Worm (Caenorhabditis elegans): ENCODE results near the gene cal-5.

cal-5 gene

DNA sequence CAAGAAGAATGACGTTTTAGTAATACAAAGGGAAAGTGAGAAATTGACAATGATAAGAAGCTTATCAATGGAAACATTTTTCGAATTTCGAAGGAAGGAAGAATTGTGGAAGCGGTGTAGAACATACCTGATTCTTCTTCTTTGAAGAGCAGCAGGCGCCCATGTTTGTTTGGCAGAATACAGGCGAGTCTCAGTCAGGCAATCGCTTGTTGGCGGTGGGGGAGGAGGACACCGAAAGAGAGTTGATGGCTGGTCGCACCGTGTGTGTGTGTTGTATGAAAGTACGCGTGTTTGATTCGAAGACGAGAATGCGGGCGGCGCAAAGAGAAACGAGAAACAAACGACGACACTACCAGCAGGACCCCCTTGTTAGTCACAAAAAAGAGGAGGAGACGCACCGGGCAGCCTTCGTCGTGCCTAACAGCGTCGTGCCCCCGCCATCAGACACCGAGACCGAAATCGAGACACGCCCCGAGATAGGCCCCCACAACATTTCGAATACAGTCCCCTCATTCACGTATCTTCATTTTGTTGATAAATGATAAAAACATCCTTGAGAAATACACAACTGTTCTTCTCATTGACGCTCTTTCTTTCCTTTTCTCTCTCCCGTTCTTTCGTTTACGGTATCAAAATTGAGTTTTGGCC lies at the start of gene cal-5:
cal-5 (minus strand) TSS at position 266 of the 648 bp plus-strand sequence.
- TF ChIP-seq ztf-23 (GFP tag; IDR thresholded peaks at IDR 0.05) (no peak), T22C8.4 (GFP tag; IDR thresholded peaks at IDR 0.05) (no peak), tab-1 (GFP tag; IDR thresholded peaks at IDR 0.05) (0 out of 2 replicates have a peak, but pooled peaks have one; percentile 30), med-1 (GFP tag; optimal IDR thresholded peaks at IDR 0.05; ENCODE audit: insufficient read depth) (no peak), ztf-29 (GFP tag; IDR thresholded peaks at IDR 0.05) (no peak), klf-2 (GFP tag; conservative IDR thresholded peaks at IDR 0.05) (no peak), ref-1 (GFP tag; conservative IDR thresholded peaks at IDR 0.05) (0 out of 2 replicates have a peak, but pooled peaks have one; percentile 17), cog-1 (tag; optimal IDR thresholded peaks at IDR 0.05) (no peak), flt-1 (GFP tag; IDR thresholded peaks at IDR 0.05) (no peak)

DNA sequence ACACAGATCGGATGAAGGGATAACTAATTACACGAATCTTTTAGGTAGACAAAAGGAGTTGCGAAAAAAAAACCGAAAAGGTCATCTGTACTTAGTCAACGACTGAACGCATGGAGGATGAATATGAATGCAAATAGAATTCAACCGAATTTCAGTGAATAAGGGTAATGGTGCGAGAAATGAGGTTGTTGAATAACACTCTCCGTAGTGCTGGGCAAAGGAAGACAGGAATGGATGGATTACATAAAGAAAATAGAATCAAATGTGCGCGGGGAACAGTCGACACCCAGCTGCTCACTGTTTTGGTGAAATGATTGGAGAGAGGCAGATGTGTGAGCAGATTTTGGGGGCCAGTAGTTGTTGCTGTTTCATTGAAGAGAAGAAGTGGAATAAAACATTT lies 46.5 kb upstream of the cal-5 start:
- TF ChIP-seq ref-1 (GFP tag; conservative IDR thresholded peaks at IDR 0.05) (no peak), cog-1 (tag; optimal IDR thresholded peaks at IDR 0.05) (no peak), ztf-29 (GFP tag; IDR thresholded peaks at IDR 0.05) (no peak), tab-1 (GFP tag; IDR thresholded peaks at IDR 0.05) (no peak), T22C8.4 (GFP tag; IDR thresholded peaks at IDR 0.05) (no peak), med-1 (GFP tag; optimal IDR thresholded peaks at IDR 0.05; ENCODE audit: insufficient read depth) (no peak), ztf-23 (GFP tag; IDR thresholded peaks at IDR 0.05) (no peak), flt-1 (GFP tag; IDR thresholded peaks at IDR 0.05) (no peak), klf-2 (GFP tag; conservative IDR thresholded peaks at IDR 0.05) (no peak)

DNA sequence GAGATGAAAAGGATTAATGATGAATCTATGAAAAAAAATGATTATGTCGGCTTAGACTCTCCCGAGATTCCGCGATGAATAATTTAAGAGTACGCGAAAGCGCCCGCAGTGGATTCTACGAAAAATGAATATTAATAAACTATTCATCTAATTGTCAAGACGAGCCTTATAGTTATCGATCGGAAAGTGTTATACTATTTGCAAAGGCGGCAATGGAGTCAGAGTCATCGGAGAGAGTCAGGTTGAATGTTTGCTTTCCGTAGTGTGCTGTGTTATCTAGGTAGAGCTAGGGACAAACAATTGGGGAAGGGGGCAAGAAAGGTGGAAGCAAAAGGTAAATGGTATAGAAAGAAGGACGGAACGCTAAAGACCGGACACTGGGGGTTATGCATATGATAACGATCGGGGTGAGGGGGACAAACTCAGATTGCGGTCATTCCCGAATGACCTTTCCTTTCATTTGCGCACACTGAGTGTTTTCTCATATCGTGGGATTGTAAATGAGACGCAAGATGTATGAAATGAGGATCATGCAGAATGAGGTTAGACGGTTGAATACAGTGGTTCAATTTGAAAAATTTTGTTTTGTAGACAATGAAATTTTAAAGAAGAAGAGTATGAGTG lies 45.1 kb upstream of the cal-5 start:
- TF ChIP-seq flt-1 (GFP tag; IDR thresholded peaks at IDR 0.05) (0 out of 2 replicates have a peak, but pooled peaks have one; percentile 21), med-1 (GFP tag; optimal IDR thresholded peaks at IDR 0.05; ENCODE audit: insufficient read depth) (no peak)

DNA sequence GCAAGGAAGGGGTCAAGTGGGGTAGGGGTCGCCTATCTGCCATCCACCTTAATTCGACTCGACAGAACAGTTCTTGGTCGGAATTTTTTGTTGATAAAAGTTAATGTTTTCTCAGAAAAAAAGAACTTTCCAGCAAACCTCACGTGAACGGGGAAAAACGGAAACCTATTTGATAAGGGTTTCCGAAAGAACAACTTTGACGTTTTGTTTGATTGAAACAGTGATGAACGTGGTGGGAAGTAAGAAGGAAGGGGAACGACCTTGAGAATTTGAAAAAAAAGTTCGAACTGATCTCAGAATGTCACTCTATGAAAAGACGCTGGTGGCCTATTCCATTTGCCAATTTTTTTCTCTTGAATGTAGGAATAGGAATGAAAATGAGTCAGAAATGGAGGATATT lies 44.6 kb upstream of the cal-5 start:
- no peak for TF ChIP-seq flt-1 (GFP tag; IDR thresholded peaks at IDR 0.05)
- no peak for TF ChIP-seq tab-1 (GFP tag; IDR thresholded peaks at IDR 0.05)
- TF ChIP-seq ztf-23 (GFP tag; IDR thresholded peaks at IDR 0.05) = no peak
- no peak for TF ChIP-seq med-1 (GFP tag; optimal IDR thresholded peaks at IDR 0.05; ENCODE audit: insufficient read depth)
- no peak for TF ChIP-seq ztf-29 (GFP tag; IDR thresholded peaks at IDR 0.05)
- TF ChIP-seq T22C8.4 (GFP tag; IDR thresholded peaks at IDR 0.05) = no peak
- no peak for TF ChIP-seq cog-1 (tag; optimal IDR thresholded peaks at IDR 0.05)

DNA sequence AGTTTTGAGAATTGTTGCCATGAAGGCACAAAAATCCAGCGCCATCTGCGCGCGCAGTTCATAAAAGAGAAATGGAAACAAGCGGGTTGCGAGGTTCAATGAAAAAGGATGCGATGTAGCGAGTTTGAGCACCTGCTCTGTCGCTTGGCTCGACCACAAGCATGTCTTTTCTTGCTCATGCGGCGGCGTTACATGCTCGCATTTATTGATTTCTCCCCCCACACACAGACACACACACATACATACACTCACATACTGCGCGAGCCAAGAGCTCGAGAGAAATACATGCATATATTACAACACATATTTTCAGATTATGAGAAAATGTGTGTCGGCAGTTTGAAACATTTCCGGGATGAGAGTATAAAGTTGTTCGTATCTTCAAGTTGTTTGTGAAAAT lies 44.0 kb upstream of the cal-5 start:
- TF ChIP-seq med-1 (GFP tag; optimal IDR thresholded peaks at IDR 0.05; ENCODE audit: insufficient read depth) (no peak), klf-2 (GFP tag; conservative IDR thresholded peaks at IDR 0.05) (no peak), T22C8.4 (GFP tag; IDR thresholded peaks at IDR 0.05) (peak; percentile 64)

DNA sequence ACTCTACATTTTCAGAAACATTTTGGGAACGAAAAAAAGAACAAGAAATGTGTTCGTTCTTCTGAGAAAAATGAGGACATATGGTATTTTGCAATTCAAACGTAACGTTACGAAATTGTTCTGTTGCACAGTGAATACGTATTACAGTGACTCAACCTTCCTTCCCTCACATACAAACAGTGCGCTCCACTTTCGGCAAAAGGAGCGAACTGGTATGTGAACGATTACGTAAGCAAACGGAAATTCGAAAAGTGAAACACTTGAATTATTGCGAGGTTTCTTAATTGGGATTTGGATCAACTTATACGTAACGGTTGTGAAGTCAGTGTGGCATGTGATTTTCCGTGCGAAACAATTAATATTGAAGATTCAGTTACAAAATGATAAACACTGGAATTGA lies 43.0 kb upstream of the cal-5 start:
- no peak for TF ChIP-seq cog-1 (tag; optimal IDR thresholded peaks at IDR 0.05)
- TF ChIP-seq ref-1 (GFP tag; conservative IDR thresholded peaks at IDR 0.05) = no peak
- TF ChIP-seq ztf-23 (GFP tag; IDR thresholded peaks at IDR 0.05) = no peak
- no peak for TF ChIP-seq T22C8.4 (GFP tag; IDR thresholded peaks at IDR 0.05)
- no peak for TF ChIP-seq ztf-29 (GFP tag; IDR thresholded peaks at IDR 0.05)
- no peak for TF ChIP-seq tab-1 (GFP tag; IDR thresholded peaks at IDR 0.05)
- TF ChIP-seq flt-1 (GFP tag; IDR thresholded peaks at IDR 0.05) = no peak

DNA sequence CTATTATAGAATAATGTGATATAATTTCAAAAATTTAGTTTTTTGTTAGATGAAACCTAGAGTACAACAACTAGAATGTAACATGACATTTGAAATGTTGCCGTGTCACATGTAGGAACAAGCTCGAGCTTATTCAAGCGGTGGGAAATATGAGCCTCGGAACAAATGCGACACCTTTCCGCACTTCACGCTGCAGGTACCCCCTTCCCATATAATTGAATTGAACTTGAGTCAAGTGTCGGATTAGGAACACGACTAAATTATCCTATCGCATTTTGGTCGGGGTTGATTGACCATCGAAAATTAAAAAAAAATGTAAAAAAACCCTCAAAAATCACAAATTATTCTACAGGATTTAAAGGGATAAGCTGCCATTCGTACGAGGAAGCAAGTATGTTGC lies 42.4 kb upstream of the cal-5 start:
- TF ChIP-seq klf-2 (GFP tag; conservative IDR thresholded peaks at IDR 0.05) = no peak
- TF ChIP-seq med-1 (GFP tag; optimal IDR thresholded peaks at IDR 0.05; ENCODE audit: insufficient read depth) = no peak
- no peak for TF ChIP-seq cog-1 (tag; optimal IDR thresholded peaks at IDR 0.05)
- no peak for TF ChIP-seq ztf-23 (GFP tag; IDR thresholded peaks at IDR 0.05)
- TF ChIP-seq ztf-29 (GFP tag; IDR thresholded peaks at IDR 0.05) = no peak
- no peak for TF ChIP-seq flt-1 (GFP tag; IDR thresholded peaks at IDR 0.05)
- TF ChIP-seq T22C8.4 (GFP tag; IDR thresholded peaks at IDR 0.05) = no peak
- TF ChIP-seq tab-1 (GFP tag; IDR thresholded peaks at IDR 0.05) = no peak
- no peak for TF ChIP-seq ref-1 (GFP tag; conservative IDR thresholded peaks at IDR 0.05)

DNA sequence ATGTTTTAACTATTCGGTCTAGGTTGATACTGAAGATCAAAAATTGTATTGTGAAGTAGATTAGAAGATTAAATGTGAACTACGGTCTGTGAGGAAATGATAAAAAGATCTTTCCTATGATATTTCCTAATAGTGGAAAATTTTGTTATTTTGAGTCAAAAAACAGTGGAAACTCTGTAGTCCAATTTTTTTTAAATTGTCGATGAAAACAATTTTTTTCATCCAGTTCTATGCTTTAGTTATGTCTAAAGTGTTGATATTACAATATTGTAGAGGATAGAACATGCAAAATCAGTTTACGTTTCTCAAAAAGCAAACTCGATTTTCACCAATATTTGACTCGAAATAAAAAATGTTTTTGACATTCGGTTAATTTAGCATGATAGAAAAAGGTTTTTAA lies 41.9 kb upstream of the cal-5 start:
- no peak for TF ChIP-seq T22C8.4 (GFP tag; IDR thresholded peaks at IDR 0.05)
- no peak for TF ChIP-seq ztf-23 (GFP tag; IDR thresholded peaks at IDR 0.05)
- no peak for TF ChIP-seq ztf-29 (GFP tag; IDR thresholded peaks at IDR 0.05)
- no peak for TF ChIP-seq klf-2 (GFP tag; conservative IDR thresholded peaks at IDR 0.05)
- no peak for TF ChIP-seq flt-1 (GFP tag; IDR thresholded peaks at IDR 0.05)
- TF ChIP-seq med-1 (GFP tag; optimal IDR thresholded peaks at IDR 0.05; ENCODE audit: insufficient read depth) = no peak
- TF ChIP-seq ref-1 (GFP tag; conservative IDR thresholded peaks at IDR 0.05) = no peak
- TF ChIP-seq cog-1 (tag; optimal IDR thresholded peaks at IDR 0.05) = no peak
- TF ChIP-seq tab-1 (GFP tag; IDR thresholded peaks at IDR 0.05) = no peak

DNA sequence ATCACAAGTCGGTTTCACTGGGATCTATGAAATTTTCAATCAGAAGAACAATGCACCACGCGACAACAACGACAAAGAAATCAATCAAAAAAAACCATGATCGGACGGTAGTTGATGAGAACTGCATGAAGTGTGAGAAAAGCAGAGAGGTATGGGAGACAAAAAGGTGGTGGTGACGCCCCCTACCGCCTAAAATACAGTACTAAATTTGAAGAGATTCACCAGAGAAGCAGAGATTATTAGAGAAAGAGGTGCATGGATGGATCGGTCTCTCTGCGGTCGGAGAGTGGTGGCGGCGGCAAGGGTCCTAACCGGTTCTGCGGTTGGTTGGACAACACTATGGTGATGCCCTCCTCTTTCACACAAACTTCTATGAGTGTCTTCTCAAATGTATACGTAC lies 41.5 kb upstream of the cal-5 start:
- TF ChIP-seq ztf-29 (GFP tag; IDR thresholded peaks at IDR 0.05) (no peak), flt-1 (GFP tag; IDR thresholded peaks at IDR 0.05) (0 out of 2 replicates have a peak, but pooled peaks have one; percentile 16)

DNA sequence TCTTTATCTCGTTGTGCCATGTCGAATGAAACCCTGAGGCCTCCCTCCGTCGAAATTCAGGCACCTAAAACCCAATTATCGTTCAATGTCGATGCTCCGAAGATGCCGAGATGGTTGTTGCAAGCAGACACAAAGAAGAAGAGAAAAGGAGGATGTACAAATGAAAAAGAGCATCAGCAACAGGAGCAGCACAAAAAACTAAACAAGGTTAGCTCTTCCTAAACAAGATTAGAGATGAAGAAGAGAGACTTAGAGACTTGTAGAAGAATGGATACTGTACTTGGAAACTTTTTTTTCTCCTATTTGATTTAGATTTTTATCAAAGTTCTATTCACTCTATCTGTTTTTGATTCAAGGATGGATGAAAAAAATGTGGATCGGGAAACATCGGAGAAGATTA lies 39.8 kb upstream of the cal-5 start:
- no peak for TF ChIP-seq T22C8.4 (GFP tag; IDR thresholded peaks at IDR 0.05)
- no peak for TF ChIP-seq tab-1 (GFP tag; IDR thresholded peaks at IDR 0.05)
- TF ChIP-seq ztf-29 (GFP tag; IDR thresholded peaks at IDR 0.05) = no peak
- TF ChIP-seq med-1 (GFP tag; optimal IDR thresholded peaks at IDR 0.05; ENCODE audit: insufficient read depth) = no peak
- no peak for TF ChIP-seq cog-1 (tag; optimal IDR thresholded peaks at IDR 0.05)
- no peak for TF ChIP-seq klf-2 (GFP tag; conservative IDR thresholded peaks at IDR 0.05)
- no peak for TF ChIP-seq ref-1 (GFP tag; conservative IDR thresholded peaks at IDR 0.05)
- no peak for TF ChIP-seq ztf-23 (GFP tag; IDR thresholded peaks at IDR 0.05)
- TF ChIP-seq flt-1 (GFP tag; IDR thresholded peaks at IDR 0.05) = no peak
